Fruit fly (Drosophila melanogaster): Measurements from ENCODE around the gene CG14785.

The CG14785 gene

dm6 chrX:1482840-1483518, 26.1 kb upstream of the CG14785 start, which contains the start of the genes sta and inc (continued):
- TF ChIP-seq CG34224 (GFP tag; IDR thresholded peaks at IDR 0.05; ENCODE audit: partially characterized antibody) (peak; percentile 67), Sry-β (GFP tag; optimal IDR thresholded peaks at IDR 0.05) (peak; percentile 11), Elba2 (GFP tag; optimal IDR thresholded peaks at IDR 0.05) (no peak), sc (optimal IDR thresholded peaks at IDR 0.05) (no peak), sc (GFP tag; optimal IDR thresholded peaks at IDR 0.05) (peak; percentile 31), Six4 (GFP tag; optimal IDR thresholded peaks at IDR 0.05) (peak; percentile 22), CG18764 (GFP tag; optimal IDR thresholded peaks at IDR 0.05) (peak; percentile 36), Hr51 (GFP tag; optimal IDR thresholded peaks at IDR 0.05) (peak; percentile 53), chif (GFP tag; optimal IDR thresholded peaks at IDR 0.05) (peak; percentile 38 to 44), dan (GFP tag; IDR thresholded peaks at IDR 0.05) (no peak), zfh1 (GFP tag; IDR thresholded peaks at IDR 0.05) (peak; percentile 70; the same call in 2 of the 3 replicates), E2f2 (GFP tag; IDR thresholded peaks at IDR 0.05) (peak; percentile 92), otp (GFP tag; IDR thresholded peaks at IDR 0.05) (peak; percentile 40; the same call in 1 of the 3 replicates), Dp (GFP tag; optimal IDR thresholded peaks at IDR 0.05) (peak; percentile 90), ttk (GFP tag; IDR thresholded peaks at IDR 0.05) (peak; percentile 32; the same call in 1 of the 2 replicates), CG7357 (GFP tag; IDR thresholded peaks at IDR 0.05) (no peak), cas (GFP tag; IDR thresholded peaks at IDR 0.05) (no peak), gsb (GFP tag; IDR thresholded peaks at IDR 0.05) (no peak; the same call in 1 of the 2 replicates), eyg (GFP tag; optimal IDR thresholded peaks at IDR 0.05) (peak; percentile 26), bcd (GFP tag; optimal IDR thresholded peaks at IDR 0.05) (peak; percentile 85), scrt (GFP tag; optimal IDR thresholded peaks at IDR 0.05) (peak; percentile 73), CG7372 (GFP tag; IDR thresholded peaks at IDR 0.05) (0 out of 2 replicates have a peak, but pooled peaks have one; percentile 19), lab (GFP tag; optimal IDR thresholded peaks at IDR 0.05) (peak; percentile 92), Atf6 (GFP tag; IDR thresholded peaks at IDR 0.05) (peak; percentile 67), CG6175 (GFP tag; IDR thresholded peaks at IDR 0.05) (0 out of 3 replicates have a peak, but pooled peaks have one; percentile 20), schlank (tag; optimal IDR thresholded peaks at IDR 0.05) (peak; percentile 67), CG9609 (GFP tag; optimal IDR thresholded peaks at IDR 0.05) (peak; percentile 21), CG42726 (GFP tag; IDR thresholded peaks at IDR 0.05; ENCODE audit: partially characterized antibody) (peak; percentile 74), lilli (GFP tag; optimal IDR thresholded peaks at IDR 0.05) (peak; percentile 65), Kr (GFP tag; optimal IDR thresholded peaks at IDR 0.05) (no peak), CG1529 (GFP tag; optimal IDR thresholded peaks at IDR 0.05) (peak; percentile 31), CG16815 (GFP tag; optimal IDR thresholded peaks at IDR 0.05) (no peak), pzg (GFP tag; optimal IDR thresholded peaks at IDR 0.05) (peak; percentile 98), CG15011 (GFP tag; optimal IDR thresholded peaks at IDR 0.05) (no peak), CG13296 (GFP tag; optimal IDR thresholded peaks at IDR 0.05) (peak; percentile 79), Ada2b (GFP tag; IDR thresholded peaks at IDR 0.05) (peak; percentile 10; the same call in 1 of the 2 replicates), bowl (GFP tag; IDR thresholded peaks at IDR 0.05) (peak; percentile 55; the same call in 1 of the 2 replicates), CrebB (tag; optimal IDR thresholded peaks at IDR 0.05) (peak; percentile 79), HmgD (GFP tag; optimal IDR thresholded peaks at IDR 0.05) (peak; percentile 74), kni (GFP tag; optimal IDR thresholded peaks at IDR 0.05) (peak; percentile 64), CG4707 (GFP tag; optimal IDR thresholded peaks at IDR 0.05) (peak; percentile 52), fd3F (GFP tag; optimal IDR thresholded peaks at IDR 0.05) (peak; percentile 32), CG10147 (GFP tag; optimal IDR thresholded peaks at IDR 0.05) (peak; percentile 55), wek (GFP tag; optimal IDR thresholded peaks at IDR 0.05) (peak; percentile 76), Lpt (GFP tag; optimal IDR thresholded peaks at IDR 0.05) (no peak), Nf-YC (tag; optimal IDR thresholded peaks at IDR 0.05) (peak; percentile 53), CG6654 (GFP tag; optimal IDR thresholded peaks at IDR 0.05) (peak; percentile 12), eve (GFP tag; optimal IDR thresholded peaks at IDR 0.05) (no peak), CG31224 (GFP tag; IDR thresholded peaks at IDR 0.05) (peak; percentile 35)

Data from whole organism, embryonic.